Worm (Caenorhabditis elegans) whole organism, L1 larva: Measurements from ENCODE around the gene frm-10.

Source experiments
- C04F5.9 ChIP-seq: sonication (generic microtip); optimal IDR thresholded peaks from 2 replicates; lab custom pipeline; 2016; ENCODE audit warnings: missing genetic modification characterization, missing compliant biosample characterization
- C16A3.4 ChIP-seq: fragments of 150-350 bp; optimal IDR thresholded peaks from 2 replicates; lab custom pipeline; 2014; ENCODE audit warnings: missing biosample characterization, missing genetic modification characterization
- F16B12.6 ChIP-seq: fragments of 150-350 bp; optimal IDR thresholded peaks from 2 replicates; lab custom pipeline; 2014; ENCODE audit warnings: missing biosample characterization, missing genetic modification characterization
- Y116A8C.19 ChIP-seq: sonication (generic microtip); optimal IDR thresholded peaks from 2 replicates; lab custom pipeline; 2016; ENCODE audit warnings: missing compliant biosample characterization, missing genetic modification characterization, borderline replicate concordance
- aly-2 ChIP-seq: fragments of 150-350 bp; optimal IDR thresholded peaks from 2 replicates; lab custom pipeline; 2014; ENCODE audit warnings: missing biosample characterization, missing genetic modification characterization
- blmp-1 ChIP-seq: fragments of 150-350 bp; optimal IDR thresholded peaks from 2 replicates; lab custom pipeline; 2014; ENCODE audit warnings: missing biosample characterization, missing genetic modification characterization
- ceh-8 ChIP-seq: fragments of 200-800 bp; sonication (Bioruptor generic); optimal IDR thresholded peaks from 2 replicates; lab custom pipeline; 2018; ENCODE audit warnings: mild to moderate bottlenecking, missing genetic modification characterization, moderate library complexity, missing compliant biosample characterization
- ceh-82 ChIP-seq, 3 experiments: fragments of 150-350 bp in 1 of 3; sonication (generic microtip) in 2 of 3; optimal IDR thresholded peaks; 2 replicates each; lab custom pipeline; 2014 to 2017; ENCODE audit warnings: missing biosample characterization in 3 of 3, missing genetic modification characterization in 3 of 3
- ceh-90 ChIP-seq: sonication (generic microtip); optimal IDR thresholded peaks from 2 replicates; lab custom pipeline; 2016; ENCODE audit warnings: missing genetic modification characterization, missing compliant biosample characterization
- dpl-1 ChIP-seq, 3 experiments: fragments of 150-350 bp in 2 of 3; sonication (generic microtip) in 1 of 3; optimal IDR thresholded peaks; 2 replicates each; lab custom pipeline; 2014 to 2017; ENCODE audit warnings: missing biosample characterization in 3 of 3, missing genetic modification characterization in 3 of 3, missing genetic modification reagents in 3 of 3
- dsc-1 ChIP-seq: sonication (generic microtip); optimal IDR thresholded peaks from 2 replicates; lab custom pipeline; 2016; ENCODE audit warnings: mild to moderate bottlenecking, missing genetic modification characterization, missing compliant biosample characterization
- efl-1 ChIP-seq, 4 experiments: fragments of 150-350 bp; optimal IDR thresholded peaks in 3 of 4; peaks in 1 of 4; 1 replicate in 1 of 4; 2 replicates in 3 of 4; lab custom pipeline; 2014; ENCODE audit warnings: missing biosample characterization in 2 of 4, missing genetic modification characterization in 2 of 4, missing genetic modification reagents in 2 of 4
- efl-3 ChIP-seq: fragments of 200-800 bp; sonication (Bioruptor generic); optimal IDR thresholded peaks from 2 replicates; lab custom pipeline; 2018; ENCODE audit warnings: mild to moderate bottlenecking, missing genetic modification characterization, missing compliant biosample characterization
- egl-27 ChIP-seq, 2 experiments: fragments of 150-350 bp in 1 of 2; sonication (generic microtip); optimal IDR thresholded peaks; 3 replicates each; lab custom pipeline; 2017 to 2018; ENCODE audit warnings: missing biosample characterization in 2 of 2, missing genetic modification characterization in 2 of 2, missing genetic modification reagents in 2 of 2
- elt-2 ChIP-seq: sonication (generic microtip); optimal IDR thresholded peaks from 2 replicates; lab custom pipeline; 2016; ENCODE audit warnings: missing genetic modification characterization, mild to moderate bottlenecking, inconsistent platforms, missing compliant biosample characterization, missing genetic modification reagents
- elt-3 ChIP-seq, 6 experiments: fragments of 150-350 bp in 1 of 6; sonication (generic microtip); optimal IDR thresholded peaks; 2 replicates each; lab custom pipeline; 2017 to 2018; ENCODE audit warnings: missing biosample characterization in 6 of 6, missing genetic modification characterization in 6 of 6, inconsistent platforms in 1 of 6
- ets-5 ChIP-seq: fragments of 200-800 bp; sonication (Bioruptor generic); IDR thresholded peaks from 2 replicates; pipeline ENCODE4 v1.3.6; 2022; ENCODE audit warnings: missing genetic modification characterization, missing compliant biosample characterization
- fkh-4 ChIP-seq: sonication (generic microtip); optimal IDR thresholded peaks from 2 replicates; lab custom pipeline; 2016; ENCODE audit warnings: missing compliant biosample characterization, missing genetic modification characterization, borderline replicate concordance
- fkh-8 ChIP-seq: sonication (generic microtip); optimal IDR thresholded peaks from 2 replicates; lab custom pipeline; 2016; ENCODE audit warnings: mild to moderate bottlenecking, missing genetic modification characterization, missing compliant biosample characterization
- fos-1 ChIP-seq: fragments of 150-350 bp; optimal IDR thresholded peaks from 2 replicates; lab custom pipeline; 2014; ENCODE audit warnings: missing biosample characterization, missing genetic modification characterization
- hlh-4 ChIP-seq: sonication (generic microtip); optimal IDR thresholded peaks from 2 replicates; lab custom pipeline; 2016; ENCODE audit warnings: mild to moderate bottlenecking, missing genetic modification characterization, missing compliant biosample characterization
- isw-1 ChIP-seq: fragments of 200-800 bp; sonication (Bioruptor generic); IDR thresholded peaks from 2 replicates; pipeline ENCODE4 v1.3.6; 2022; ENCODE audit warnings: missing genetic modification characterization, missing compliant biosample characterization
- lin-13 ChIP-seq: fragments of 150-350 bp; optimal IDR thresholded peaks from 2 replicates; lab custom pipeline; 2014; ENCODE audit warnings: missing biosample characterization, missing genetic modification reagents, missing genetic modification characterization
- lin-15B ChIP-seq: fragments of 150-350 bp; sonication (generic microtip); optimal IDR thresholded peaks from 3 replicates; lab custom pipeline; 2014; ENCODE audit warnings: missing biosample characterization, missing genetic modification characterization
- lin-35 ChIP-seq, 2 experiments: fragments of 150-350 bp; optimal IDR thresholded peaks; 2 replicates each; lab custom pipeline; 2014; ENCODE audit warnings: missing biosample characterization in 2 of 2, missing genetic modification characterization in 2 of 2, missing genetic modification reagents in 2 of 2
- lir-3 ChIP-seq: sonication (generic microtip); optimal IDR thresholded peaks from 2 replicates; lab custom pipeline; 2016; ENCODE audit warnings: mild to moderate bottlenecking, missing genetic modification characterization, moderate library complexity, missing compliant biosample characterization; ENCODE audit not compliant: poor library complexity
- lsy-2 ChIP-seq, 2 experiments: fragments of 150-350 bp; optimal IDR thresholded peaks; 2 replicates each; lab custom pipeline; 2014; ENCODE audit warnings: missing biosample characterization in 2 of 2, missing genetic modification characterization in 2 of 2
- mdl-1 ChIP-seq, 2 experiments: fragments of 150-350 bp; optimal IDR thresholded peaks; 2 replicates each; lab custom pipeline; 2014 to 2017; ENCODE audit warnings: missing biosample characterization in 2 of 2, missing genetic modification characterization in 2 of 2, inconsistent platforms in 1 of 2
- mef-2 ChIP-seq: fragments of 150-350 bp; optimal IDR thresholded peaks from 2 replicates; lab custom pipeline; 2014; ENCODE audit warnings: missing biosample characterization, missing genetic modification characterization
- mep-1 ChIP-seq: fragments of 150-350 bp; optimal IDR thresholded peaks from 2 replicates; lab custom pipeline; 2014; ENCODE audit warnings: missing biosample characterization, missing genetic modification characterization
- nhr-12 ChIP-seq: sonication (generic microtip); optimal IDR thresholded peaks from 2 replicates; lab custom pipeline; 2017; ENCODE audit warnings: missing biosample characterization, missing genetic modification characterization
- nhr-19 ChIP-seq: fragments of 200-800 bp; sonication (Bioruptor generic); conservative IDR thresholded peaks from 2 replicates; pipeline ENCODE4 v1.3.6; 2022; ENCODE audit warnings: missing genetic modification characterization, missing compliant biosample characterization
- nhr-20 ChIP-seq: sonication (generic microtip); optimal IDR thresholded peaks from 2 replicates; lab custom pipeline; 2016; ENCODE audit warnings: mild to moderate bottlenecking, missing genetic modification characterization, missing compliant biosample characterization
- nhr-237 ChIP-seq: fragments of 150-350 bp; optimal IDR thresholded peaks from 2 replicates; lab custom pipeline; 2014; ENCODE audit warnings: missing biosample characterization, missing genetic modification characterization
- nhr-28 ChIP-seq: fragments of 150-350 bp; optimal IDR thresholded peaks from 2 replicates; lab custom pipeline; 2014; ENCODE audit warnings: missing biosample characterization, missing genetic modification characterization
- nhr-77 ChIP-seq: fragments of 150-350 bp; optimal IDR thresholded peaks from 2 replicates; lab custom pipeline; 2014; ENCODE audit warnings: missing biosample characterization, missing genetic modification characterization
- nhr-84 ChIP-seq: sonication (generic microtip); optimal IDR thresholded peaks from 2 replicates; lab custom pipeline; 2017; ENCODE audit warnings: missing biosample characterization, missing genetic modification characterization
- nhr-85 ChIP-seq: sonication (generic microtip); peaks from one replicate; lab custom pipeline; 2016; ENCODE audit warnings: missing genetic modification characterization, inconsistent platforms, missing compliant biosample characterization
- nhr-90 ChIP-seq: sonication (generic microtip); optimal IDR thresholded peaks from 2 replicates; lab custom pipeline; 2016; ENCODE audit warnings: mild to moderate bottlenecking, missing genetic modification characterization, missing compliant biosample characterization; ENCODE audit not compliant: poor library complexity
- pag-3 ChIP-seq: sonication (generic microtip); optimal IDR thresholded peaks from 2 replicates; lab custom pipeline; 2017; ENCODE audit warnings: missing genetic modification characterization, mild to moderate bottlenecking, missing compliant biosample characterization, antibody characterized with exemption, borderline replicate concordance; ENCODE audit not compliant: insufficient read depth
- rnt-1 ChIP-seq: sonication (generic microtip); optimal IDR thresholded peaks from 2 replicates; lab custom pipeline; 2016; ENCODE audit warnings: mild to moderate bottlenecking, missing genetic modification characterization, moderate library complexity, missing compliant biosample characterization
- snpc-4 ChIP-seq: fragments of 150-350 bp; optimal IDR thresholded peaks from 2 replicates; lab custom pipeline; 2014; ENCODE audit warnings: missing biosample characterization, missing genetic modification characterization
- sox-4 ChIP-seq: sonication (generic microtip); optimal IDR thresholded peaks from 2 replicates; lab custom pipeline; 2016; ENCODE audit warnings: missing genetic modification characterization, missing compliant biosample characterization
- sup-37 ChIP-seq: fragments of 200-800 bp; sonication (Bioruptor generic); optimal IDR thresholded peaks from 2 replicates; lab custom pipeline; 2018; ENCODE audit warnings: mild to moderate bottlenecking, missing genetic modification characterization, missing compliant biosample characterization
- tbx-2 ChIP-seq: sonication (generic microtip); optimal IDR thresholded peaks from 2 replicates; lab custom pipeline; 2016; ENCODE audit warnings: missing genetic modification characterization, missing compliant biosample characterization
- tlp-1 ChIP-seq: fragments of 150-350 bp; optimal IDR thresholded peaks from 2 replicates; lab custom pipeline; 2014; ENCODE audit warnings: missing biosample characterization, missing genetic modification characterization
- unc-130 ChIP-seq: fragments of 150-350 bp; optimal IDR thresholded peaks from 2 replicates; lab custom pipeline; 2017; ENCODE audit warnings: missing biosample characterization, missing genetic modification characterization, inconsistent platforms
- unc-62 ChIP-seq: fragments of 150-350 bp; optimal IDR thresholded peaks from 2 replicates; lab custom pipeline; 2014; ENCODE audit warnings: missing biosample characterization, missing genetic modification reagents, missing genetic modification characterization
- unc-86 ChIP-seq: sonication (generic microtip); optimal IDR thresholded peaks from 2 replicates; lab custom pipeline; 2016; ENCODE audit warnings: missing genetic modification characterization, missing compliant biosample characterization
- vab-15 ChIP-seq: sonication (generic microtip); optimal IDR thresholded peaks from 2 replicates; lab custom pipeline; 2017; ENCODE audit warnings: missing genotype, mild to moderate bottlenecking, missing genetic modification characterization, missing compliant biosample characterization
- zag-1 ChIP-seq: fragments of 150-350 bp; optimal IDR thresholded peaks from 2 replicates; lab custom pipeline; 2014; ENCODE audit warnings: missing biosample characterization, missing genetic modification characterization
- ztf-11 ChIP-seq, 2 experiments: sonication (generic microtip); optimal IDR thresholded peaks; 2 replicates each; lab custom pipeline; 2016 to 2017; ENCODE audit warnings: missing genetic modification characterization in 2 of 2, missing biosample characterization in 1 of 2, missing compliant biosample characterization in 1 of 2

frm-10 gene

ce11 chrV:13462974-13463373 is at the start of gene frm-10:
Gene frm-10 (plus strand): TSS chrV:13463207.
- TF ChIP-seq fos-1 (tag; lab: Kevin White, UChicago) (no peak), C16A3.4 (tag; lab: Kevin White, UChicago) (peak; percentile 10), egl-27 (tag; optimal IDR thresholded peaks at IDR 0.05; lab: Kevin White, UChicago) (no peak), lsy-2 (tag; optimal IDR thresholded peaks at IDR 0.05; lab: Kevin White, UChicago) (peak; percentile 52 to 67), lir-3 (tag; lab: Kevin White, UChicago) (peak; percentile 30), unc-130 (tag; lab: Kevin White, UChicago) (no peak), mef-2 (tag; lab: Kevin White, UChicago) (no peak), mep-1 (tag; lab: Kevin White, UChicago) (peak; percentile 54), nhr-19 (GFP tag; lab: Robert Waterston, UW) (peak; percentile 39), tbx-2 (tag; lab: Kevin White, UChicago) (peak; percentile 45), zag-1 (tag; lab: Kevin White, UChicago) (no peak), sup-37 (GFP tag; lab: Kevin White, UChicago) (no peak), nhr-237 (peak; percentile 24), ceh-82 (tag; optimal IDR thresholded peaks at IDR 0.05; lab: Kevin White, UChicago) (peak; percentile 47 to 63 (median 58)), fkh-4 (tag; lab: Kevin White, UChicago) (no peak), dsc-1 (tag; lab: Kevin White, UChicago) (peak; percentile 20), snpc-4 (tag; lab: Kevin White, UChicago) (peak; percentile 31), efl-3 (GFP tag; lab: Kevin White, UChicago) (no peak), F16B12.6 (tag; lab: Kevin White, UChicago) (peak; percentile 60), C04F5.9 (tag; lab: Kevin White, UChicago) (no peak), nhr-28 (tag; lab: Kevin White, UChicago) (peak; percentile 28), hlh-4 (tag; lab: Kevin White, UChicago) (no peak), mdl-1 (tag; optimal IDR thresholded peaks at IDR 0.05; lab: Kevin White, UChicago) (peak in 1 of 2 experiments; percentile 84), dpl-1 (GFP tag; optimal IDR thresholded peaks at IDR 0.05; lab: Kevin White, UChicago) (peak; percentile 44 to 65 (median 61)), ceh-8 (GFP tag; lab: Kevin White, UChicago) (no peak), aly-2 (tag; lab: Kevin White, UChicago) (no peak), nhr-90 (peak; percentile 22), nhr-84 (tag; lab: Kevin White, UChicago) (no peak), efl-1 (optimal IDR thresholded peaks at IDR 0.05; lab: Kevin White, UChicago) (peak; percentile 54 to 71), efl-1 (GFP tag; optimal IDR thresholded peaks at IDR 0.05 in 1 of 2; lab: Kevin White, UChicago) (peak; percentile 50 to 95), ztf-11 (tag; optimal IDR thresholded peaks at IDR 0.05; lab: Kevin White, UChicago) (no peak), lin-15B (tag; lab: Kevin White, UChicago) (no peak), lin-35 (GFP tag; optimal IDR thresholded peaks at IDR 0.05; lab: Kevin White, UChicago) (peak; percentile 53 to 79), vab-15 (tag; lab: Kevin White, UChicago) (no peak), nhr-85 (peak; percentile 70), isw-1 (GFP tag; lab: Robert Waterston, UW) (peak; percentile 23; the same call in 1 of the 2 replicates), sox-4 (tag; lab: Kevin White, UChicago) (no peak), Y116A8C.19 (tag; lab: Kevin White, UChicago) (no peak), ets-5 (GFP tag; lab: Robert Waterston, UW) (no peak), tlp-1 (tag; lab: Kevin White, UChicago) (no peak), rnt-1 (tag; lab: Kevin White, UChicago) (peak; percentile 72), unc-86 (tag; lab: Kevin White, UChicago) (peak; percentile 26), elt-2 (tag; lab: Kevin White, UChicago) (peak; percentile 88), blmp-1 (tag; lab: Kevin White, UChicago) (peak; percentile 18), nhr-77 (tag; lab: Kevin White, UChicago) (peak; percentile 44), pag-3 (tag; lab: Kevin White, UChicago) (no peak), unc-62 (GFP tag; lab: Kevin White, UChicago) (no peak), fkh-8 (tag; lab: Kevin White, UChicago) (peak; percentile 60), nhr-20 (tag; lab: Kevin White, UChicago) (peak; percentile 78), lin-13 (peak; percentile 43), elt-3 (tag; optimal IDR thresholded peaks at IDR 0.05; lab: Kevin White, UChicago) (peak in 2 of 6 experiments; percentile 33 to 45), nhr-12 (no peak), ceh-90 (no peak)
